1 fruit fly cellular context compared by ENCODE assay signal in the genomic region with DNA sequence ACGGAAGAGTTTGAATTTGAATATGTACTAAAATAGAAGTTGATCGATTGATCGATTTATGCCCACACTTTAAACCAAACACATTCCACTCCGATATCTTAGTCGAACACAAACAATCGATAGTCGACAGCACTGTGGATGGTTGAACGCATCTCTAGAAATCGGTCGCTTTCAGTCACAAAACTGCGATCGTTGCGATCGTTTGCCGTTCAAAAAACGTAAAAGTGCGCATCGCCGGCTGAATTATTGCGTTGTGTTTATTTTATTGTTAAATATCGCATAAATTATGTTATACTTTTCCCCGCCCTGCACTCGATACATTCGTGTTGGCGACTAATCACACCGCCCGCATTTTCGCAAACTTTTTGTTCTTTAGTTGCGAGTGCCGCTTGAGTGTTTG.
TF ChIP-seq lines count a peak whose summit lies in the region.

A gene (plus strand): TSS at position 174 of the 400 bp plus-strand sequence.

TF ChIP-seq in whole organism, embryonic, 481 proteins besides CTCF, POLR2A, EP300 and RAD21 (continued from another document and continues in another):
- TF ChIP-seq CG2712 (tag; optimal IDR thresholded peaks at IDR 0.05; lab: Kevin White, UChicago) (peak; percentile 51), dmrt11E (tag; optimal IDR thresholded peaks at IDR 0.05; lab: Kevin White, UChicago) (no peak), CG31224 (GFP tag; IDR thresholded peaks at IDR 0.05; lab: Robert Waterston, UW) (no peak), Bdp1 (GFP tag; optimal IDR thresholded peaks at IDR 0.05; lab: Kevin White, UChicago) (no peak), caup (GFP tag; optimal IDR thresholded peaks at IDR 0.05; lab: Kevin White, UChicago; ENCODE audit: severe bottlenecking) (peak; percentile 11), BEAF-32 (GFP tag; optimal IDR thresholded peaks at IDR 0.05; lab: Kevin White, UChicago) (peak; percentile 84), Antp (GFP tag; optimal IDR thresholded peaks at IDR 0.05; lab: Kevin White, UChicago) (no peak), CG7357 (GFP tag; IDR thresholded peaks at IDR 0.05; lab: Robert Waterston, UW) (no peak), Atf6 (GFP tag; IDR thresholded peaks at IDR 0.05; lab: Robert Waterston, UW) (no peak; the same call in 1 of the 2 replicates), Chrac-16 (GFP tag; optimal IDR thresholded peaks at IDR 0.05; lab: Kevin White, UChicago) (no peak), jumu (GFP tag; optimal IDR thresholded peaks at IDR 0.05; lab: Kevin White, UChicago) (peak; percentile 18), CG17802 (tag; optimal IDR thresholded peaks at IDR 0.05; lab: Kevin White, UChicago) (peak; percentile 6), gce (GFP tag; IDR thresholded peaks at IDR 0.05; lab: Robert Waterston, UW) (no peak), pfk (GFP tag; optimal IDR thresholded peaks at IDR 0.05; lab: Kevin White, UChicago) (no peak), CG32532 (GFP tag; IDR thresholded peaks at IDR 0.05; lab: Robert Waterston, UW) (peak; percentile 20; the same call in 1 of the 2 replicates), D19A (tag; optimal IDR thresholded peaks at IDR 0.05; lab: Kevin White, UChicago) (no peak), CG6683 (GFP tag; optimal IDR thresholded peaks at IDR 0.05; lab: Kevin White, UChicago) (no peak), hth (optimal IDR thresholded peaks at IDR 0.05; lab: Kevin White, UChicago) (no peak), dm (GFP tag; optimal IDR thresholded peaks at IDR 0.05; lab: Kevin White, UChicago) (no peak), gcm (GFP tag; optimal IDR thresholded peaks at IDR 0.05; lab: Kevin White, UChicago) (peak; percentile 47), CG33557 (GFP tag; optimal IDR thresholded peaks at IDR 0.05; lab: Kevin White, UChicago) (peak; percentile 7), Bgb (GFP tag; IDR thresholded peaks at IDR 0.05; lab: Robert Waterston, UW; ENCODE audit: partially characterized antibody) (peak; percentile 98), en (GFP tag; optimal IDR thresholded peaks at IDR 0.05; lab: Kevin White, UChicago) (no peak), CHES-1-like (GFP tag; optimal IDR thresholded peaks at IDR 0.05; lab: Kevin White, UChicago) (peak; percentile 17), CG42726 (GFP tag; IDR thresholded peaks at IDR 0.05; lab: Robert Waterston, UW; ENCODE audit: partially characterized antibody) (peak; percentile 92), CG4404 (GFP tag; IDR thresholded peaks at IDR 0.05; lab: Robert Waterston, UW) (no peak), CG13296 (GFP tag; optimal IDR thresholded peaks at IDR 0.05; lab: Kevin White, UChicago) (peak; percentile 2), Elba2 (GFP tag; optimal IDR thresholded peaks at IDR 0.05; lab: Kevin White, UChicago) (no peak), slp2 (GFP tag; optimal IDR thresholded peaks at IDR 0.05; lab: Kevin White, UChicago) (no peak), inv (GFP tag; IDR thresholded peaks at IDR 0.05; lab: Robert Waterston, UW; ENCODE audit: partially characterized antibody) (peak; percentile 84), nmo (GFP tag; optimal IDR thresholded peaks at IDR 0.05; lab: Kevin White, UChicago) (peak; percentile 15), CG17186 (GFP tag; optimal IDR thresholded peaks at IDR 0.05; lab: Kevin White, UChicago) (peak; percentile 43), abd-A (tag; optimal IDR thresholded peaks at IDR 0.05; lab: Kevin White, UChicago) (no peak), CG12659 (GFP tag; optimal IDR thresholded peaks at IDR 0.05; lab: Kevin White, UChicago) (peak; percentile 51), CG12071 (GFP tag; optimal IDR thresholded peaks at IDR 0.05; lab: Kevin White, UChicago) (no peak), mam (GFP tag; optimal IDR thresholded peaks at IDR 0.05; lab: Kevin White, UChicago) (no peak), H2.0 (GFP tag; IDR thresholded peaks at IDR 0.05; lab: Robert Waterston, UW) (no peak), CG14860 (GFP tag; IDR thresholded peaks at IDR 0.05; lab: Robert Waterston, UW; ENCODE audit: partially characterized antibody) (peak; percentile 97), cato (GFP tag; optimal IDR thresholded peaks at IDR 0.05; lab: Kevin White, UChicago; ENCODE audit: borderline replicate concordance) (no peak), CG12299 (tag; optimal IDR thresholded peaks at IDR 0.05; lab: Kevin White, UChicago) (no peak), CG6765 (GFP tag; optimal IDR thresholded peaks at IDR 0.05; lab: Kevin White, UChicago) (no peak), Blimp-1 (GFP tag; optimal IDR thresholded peaks at IDR 0.05; lab: Kevin White, UChicago) (peak; percentile 24), CG15696 (tag; optimal IDR thresholded peaks at IDR 0.05; lab: Kevin White, UChicago) (no peak), sima (GFP tag; optimal IDR thresholded peaks at IDR 0.05; lab: Kevin White, UChicago) (no peak), salm (tag; optimal IDR thresholded peaks at IDR 0.05; lab: Kevin White, UChicago) (no peak), pros (GFP tag; optimal IDR thresholded peaks at IDR 0.05; lab: Kevin White, UChicago) (no peak), CG2116 (GFP tag; optimal IDR thresholded peaks at IDR 0.05; lab: Kevin White, UChicago) (peak; percentile 88), run (tag; optimal IDR thresholded peaks at IDR 0.05; lab: Kevin White, UChicago) (no peak), CG3281 (GFP tag; optimal IDR thresholded peaks at IDR 0.05; lab: Kevin White, UChicago) (no peak), jigr1 (GFP tag; IDR thresholded peaks at IDR 0.05; lab: Robert Waterston, UW) (no peak), Hey (tag; optimal IDR thresholded peaks at IDR 0.05; lab: Kevin White, UChicago) (no peak), ATbp (GFP tag; optimal IDR thresholded peaks at IDR 0.05; lab: Kevin White, UChicago) (no peak), dysf (GFP tag; IDR thresholded peaks at IDR 0.05; lab: Robert Waterston, UW) (no peak), CG2678 (tag; optimal IDR thresholded peaks at IDR 0.05; lab: Kevin White, UChicago) (no peak), Lpt (GFP tag; optimal IDR thresholded peaks at IDR 0.05; lab: Kevin White, UChicago) (no peak), CG17912 (GFP tag; optimal IDR thresholded peaks at IDR 0.05; lab: Kevin White, UChicago) (no peak), CG7372 (GFP tag; IDR thresholded peaks at IDR 0.05; lab: Robert Waterston, UW) (no peak), Dll (GFP tag; IDR thresholded peaks at IDR 0.05; lab: Robert Waterston, UW; ENCODE audit: partially characterized antibody) (peak; percentile 93), wek (GFP tag; optimal IDR thresholded peaks at IDR 0.05; lab: Kevin White, UChicago) (no peak), CG9215 (GFP tag; IDR thresholded peaks at IDR 0.05; lab: Robert Waterston, UW) (no peak), Ptx1 (GFP tag; IDR thresholded peaks at IDR 0.05; lab: Robert Waterston, UW) (no peak), CG18599 (GFP tag; optimal IDR thresholded peaks at IDR 0.05; lab: Kevin White, UChicago) (no peak), p53 (GFP tag; optimal IDR thresholded peaks at IDR 0.05; lab: Kevin White, UChicago) (no peak), Rfx (GFP tag; IDR thresholded peaks at IDR 0.05; lab: Robert Waterston, UW) (peak; percentile 19; the same call in 1 of the 2 replicates), knrl (GFP tag; IDR thresholded peaks at IDR 0.05; lab: Robert Waterston, UW; ENCODE audit: partially characterized antibody) (peak; percentile 89), CG34422 (GFP tag; IDR thresholded peaks at IDR 0.05; lab: Robert Waterston, UW) (peak; percentile 70; the same call in 1 of the 3 replicates), gsb-n (tag; optimal IDR thresholded peaks at IDR 0.05; lab: Kevin White, UChicago) (no peak), Hr39 (optimal IDR thresholded peaks at IDR 0.05; lab: Kevin White, UChicago) (no peak), CG9437 (GFP tag; optimal IDR thresholded peaks at IDR 0.05; lab: Kevin White, UChicago) (no peak), Hand (GFP tag; optimal IDR thresholded peaks at IDR 0.05; lab: Kevin White, UChicago) (no peak), ewg (GFP tag; optimal IDR thresholded peaks at IDR 0.05; lab: Kevin White, UChicago) (no peak), CG8359 (GFP tag; optimal IDR thresholded peaks at IDR 0.05; lab: Kevin White, UChicago; ENCODE audit: borderline replicate concordance) (no peak), MESR4 (GFP tag; optimal IDR thresholded peaks at IDR 0.05; lab: Kevin White, UChicago) (peak; percentile 36), ftz-f1 (GFP tag; optimal IDR thresholded peaks at IDR 0.05; lab: Kevin White, UChicago) (no peak), Mad (GFP tag; optimal IDR thresholded peaks at IDR 0.05; lab: Kevin White, UChicago) (peak; percentile 21), Gsc (GFP tag; IDR thresholded peaks at IDR 0.05; lab: Robert Waterston, UW) (no peak), CG17328 (GFP tag; IDR thresholded peaks at IDR 0.05; lab: Robert Waterston, UW) (no peak), zfh2 (GFP tag; optimal IDR thresholded peaks at IDR 0.05; lab: Kevin White, UChicago) (no peak), bowl (GFP tag; IDR thresholded peaks at IDR 0.05; lab: Robert Waterston, UW) (no peak), CG17829 (tag; optimal IDR thresholded peaks at IDR 0.05; lab: Kevin White, UChicago) (peak; percentile 44), CG8388 (GFP tag; optimal IDR thresholded peaks at IDR 0.05; lab: Kevin White, UChicago) (no peak), Atf3 (GFP tag; optimal IDR thresholded peaks at IDR 0.05; lab: Kevin White, UChicago) (no peak), CG12769 (tag; optimal IDR thresholded peaks at IDR 0.05; lab: Kevin White, UChicago) (no peak), hkb (optimal IDR thresholded peaks at IDR 0.05; lab: Kevin White, UChicago) (no peak), hkb (GFP tag; IDR thresholded peaks at IDR 0.05; lab: Robert Waterston, UW) (0 out of 2 replicates have a peak, but pooled peaks have one; percentile 7), CG4282 (GFP tag; optimal IDR thresholded peaks at IDR 0.05; lab: Kevin White, UChicago) (no peak), esg (GFP tag; conservative IDR thresholded peaks at IDR 0.05; lab: Robert Waterston, UW) (no peak), Nf-YB (GFP tag; optimal IDR thresholded peaks at IDR 0.05; lab: Kevin White, UChicago) (peak; percentile 18), Deaf1 (tag; optimal IDR thresholded peaks at IDR 0.05; lab: Kevin White, UChicago) (no peak), toy (GFP tag; IDR thresholded peaks at IDR 0.05; lab: Robert Waterston, UW) (no peak), CG11093 (GFP tag; IDR thresholded peaks at IDR 0.05; lab: Robert Waterston, UW) (no peak), yki (optimal IDR thresholded peaks at IDR 0.05; lab: Kevin White, UChicago) (no peak), CG15073 (GFP tag; optimal IDR thresholded peaks at IDR 0.05; lab: Kevin White, UChicago) (no peak), br (optimal IDR thresholded peaks at IDR 0.05; lab: Kevin White, UChicago) (no peak), E2f1 (GFP tag; IDR thresholded peaks at IDR 0.05; lab: Robert Waterston, UW) (no peak), insv (GFP tag; optimal IDR thresholded peaks at IDR 0.05; lab: Kevin White, UChicago) (no peak), tll (GFP tag; optimal IDR thresholded peaks at IDR 0.05; lab: Kevin White, UChicago) (no peak), CG1233 (GFP tag; optimal IDR thresholded peaks at IDR 0.05; lab: Kevin White, UChicago) (no peak), tx (GFP tag; optimal IDR thresholded peaks at IDR 0.05; lab: Kevin White, UChicago) (no peak), CG15601 (tag; optimal IDR thresholded peaks at IDR 0.05; lab: Kevin White, UChicago) (peak; percentile 84), CG10321 (GFP tag; IDR thresholded peaks at IDR 0.05; lab: Robert Waterston, UW) (no peak), Dad (GFP tag; optimal IDR thresholded peaks at IDR 0.05; lab: Kevin White, UChicago) (no peak), CG4854 (GFP tag; optimal IDR thresholded peaks at IDR 0.05; lab: Kevin White, UChicago) (no peak), Mes4 (GFP tag; optimal IDR thresholded peaks at IDR 0.05; lab: Kevin White, UChicago) (peak; percentile 4), Dp (GFP tag; optimal IDR thresholded peaks at IDR 0.05; lab: Kevin White, UChicago) (peak; percentile 67), prd (optimal IDR thresholded peaks at IDR 0.05; lab: Kevin White, UChicago) (no peak), prd (GFP tag; IDR thresholded peaks at IDR 0.05; lab: Robert Waterston, UW) (no peak), Atf-2 (GFP tag; optimal IDR thresholded peaks at IDR 0.05; lab: Kevin White, UChicago) (no peak), nom (GFP tag; optimal IDR thresholded peaks at IDR 0.05; lab: Kevin White, UChicago) (peak; percentile 8), grn (GFP tag; optimal IDR thresholded peaks at IDR 0.05; lab: Kevin White, UChicago) (no peak), CG17568 (GFP tag; optimal IDR thresholded peaks at IDR 0.05; lab: Kevin White, UChicago) (no peak), Oaz (GFP tag; IDR thresholded peaks at IDR 0.05; lab: Robert Waterston, UW) (0 out of 2 replicates have a peak, but pooled peaks have one; percentile 5), disco-r (GFP tag; optimal IDR thresholded peaks at IDR 0.05; lab: Kevin White, UChicago) (no peak), CG33213 (GFP tag; optimal IDR thresholded peaks at IDR 0.05; lab: Kevin White, UChicago) (no peak), CG11695 (GFP tag; IDR thresholded peaks at IDR 0.05; lab: Robert Waterston, UW) (no peak), CG4360 (GFP tag; IDR thresholded peaks at IDR 0.05; lab: Robert Waterston, UW) (no peak), fd96Cb (tag; optimal IDR thresholded peaks at IDR 0.05; lab: Kevin White, UChicago) (no peak), CG8924 (tag; optimal IDR thresholded peaks at IDR 0.05; lab: Kevin White, UChicago) (peak; percentile 51), CG6654 (GFP tag; optimal IDR thresholded peaks at IDR 0.05; lab: Kevin White, UChicago) (no peak), CG12104 (GFP tag; optimal IDR thresholded peaks at IDR 0.05; lab: Kevin White, UChicago) (no peak), Taf1 (GFP tag; IDR thresholded peaks at IDR 0.05; lab: Robert Waterston, UW) (no peak), Dip2 (GFP tag; IDR thresholded peaks at IDR 0.05; lab: Robert Waterston, UW) (no peak), so (GFP tag; IDR thresholded peaks at IDR 0.05; lab: Robert Waterston, UW) (no peak), Hr78 (GFP tag; optimal IDR thresholded peaks at IDR 0.05; lab: Kevin White, UChicago) (no peak), eyg (GFP tag; optimal IDR thresholded peaks at IDR 0.05; lab: Kevin White, UChicago) (no peak), Dfd (GFP tag; optimal IDR thresholded peaks at IDR 0.05; lab: Kevin White, UChicago) (no peak), emc (GFP tag; optimal IDR thresholded peaks at IDR 0.05; lab: Kevin White, UChicago) (no peak), sug (tag; optimal IDR thresholded peaks at IDR 0.05; lab: Kevin White, UChicago) (peak; percentile 27), Spps (tag; optimal IDR thresholded peaks at IDR 0.05; lab: Kevin White, UChicago) (no peak), CG8290 (GFP tag; optimal IDR thresholded peaks at IDR 0.05; lab: Kevin White, UChicago) (peak; percentile 40), CG8290 (tag; optimal IDR thresholded peaks at IDR 0.05; lab: Kevin White, UChicago) (no peak), CG18011 (GFP tag; optimal IDR thresholded peaks at IDR 0.05; lab: Kevin White, UChicago) (no peak)
